Fruit fly (Drosophila melanogaster) whole organism, pupa: ENCODE results near the gene CG33723.

Experiments used
- CG10348 ChIP-seq: fragments of 200-800 bp; sonication (Bioruptor generic); IDR thresholded peaks from 2 replicates; pipeline ENCODE4 v1.3.6; 2022; ENCODE audit warnings: missing biosample characterization, missing genetic modification characterization
- CG12605 ChIP-seq: fragments of 200-800 bp; sonication (Bioruptor generic); IDR thresholded peaks from 2 replicates; pipeline ENCODE4 v1.3.6; 2022; ENCODE audit warnings: missing biosample characterization, missing genetic modification characterization
- CG13204 ChIP-seq: fragments of 200-800 bp; sonication (Bioruptor generic); optimal IDR thresholded peaks from 2 replicates; lab custom pipeline; 2018; ENCODE audit warnings: missing biosample characterization, mild to moderate bottlenecking, missing genetic modification characterization, moderate library complexity
- CG14655 ChIP-seq: fragments of 200-800 bp; sonication (Bioruptor generic); optimal IDR thresholded peaks from 3 replicates; lab custom pipeline; 2017; ENCODE audit warnings: mild to moderate bottlenecking, missing biosample characterization, missing genetic modification reagents, missing genetic modification characterization
- CG15710 ChIP-seq: fragments of 200-800 bp; sonication (Bioruptor generic); optimal IDR thresholded peaks from 2 replicates; lab custom pipeline; 2018; ENCODE audit warnings: missing biosample characterization, mild to moderate bottlenecking, missing genetic modification characterization, moderate library complexity
- CG17806 ChIP-seq: fragments of 200-800 bp; sonication (Bioruptor generic); optimal IDR thresholded peaks from 2 replicates; lab custom pipeline; 2018; ENCODE audit warnings: missing biosample characterization, mild to moderate bottlenecking, missing genetic modification characterization, moderate library complexity
- CG32121 ChIP-seq: fragments of 200-800 bp; sonication (Bioruptor generic); IDR thresholded peaks from 2 replicates; pipeline ENCODE4 v1.3.6; 2022; ENCODE audit warnings: missing biosample characterization, missing genetic modification characterization
- CG34367 ChIP-seq: fragments of 200-800 bp; sonication (Bioruptor generic); optimal IDR thresholded peaks from 2 replicates; lab custom pipeline; 2018; ENCODE audit warnings: missing biosample characterization, mild to moderate bottlenecking, missing genetic modification characterization
- CG4496 ChIP-seq: fragments of 200-800 bp; sonication (Bioruptor generic); IDR thresholded peaks from 3 replicates; pipeline ENCODE4 v1.3.6; 2022; ENCODE audit warnings: missing biosample characterization, missing genetic modification characterization
- CG8159 ChIP-seq: fragments of 200-800 bp; sonication (Bioruptor generic); optimal IDR thresholded peaks from 3 replicates; lab custom pipeline; 2018; ENCODE audit warnings: missing biosample characterization, mild to moderate bottlenecking, missing genetic modification characterization, moderate library complexity
- CG8301 ChIP-seq: fragments of 200-800 bp; sonication (Bioruptor generic); optimal IDR thresholded peaks from 2 replicates; lab custom pipeline; 2018; ENCODE audit warnings: missing biosample characterization, mild to moderate bottlenecking, missing genetic modification characterization
- CG9948 ChIP-seq: fragments of 200-800 bp; sonication (Bioruptor generic); optimal IDR thresholded peaks from 2 replicates; lab custom pipeline; 2018; ENCODE audit warnings: missing biosample characterization, mild to moderate bottlenecking, missing genetic modification characterization, moderate library complexity
- D1 ChIP-seq: fragments of 200-800 bp; sonication (Bioruptor generic); optimal IDR thresholded peaks from 2 replicates; lab custom pipeline; 2018; ENCODE audit warnings: missing biosample characterization, mild to moderate bottlenecking, missing genetic modification characterization, moderate library complexity
- EcR ChIP-seq: fragments of 200-800 bp; sonication (Bioruptor generic); optimal IDR thresholded peaks from 3 replicates; lab custom pipeline; 2019; ENCODE audit warnings: missing biosample characterization, missing genetic modification characterization, mild to moderate bottlenecking, moderate library complexity, missing genetic modification reagents
- Ets98B ChIP-seq: fragments of 200-800 bp; sonication (Bioruptor generic); IDR thresholded peaks from 2 replicates; pipeline ENCODE4 v1.3.6; 2022; ENCODE audit warnings: missing biosample characterization, missing genetic modification characterization
- Pif1A ChIP-seq: fragments of 200-800 bp; sonication (Bioruptor generic); optimal IDR thresholded peaks from 3 replicates; lab custom pipeline; 2016; ENCODE audit warnings: missing biosample characterization, missing genetic modification characterization
- Pif1B ChIP-seq: fragments of 200-800 bp; sonication (Bioruptor generic); optimal IDR thresholded peaks from 3 replicates; lab custom pipeline; 2016; ENCODE audit warnings: missing biosample characterization, missing genetic modification characterization
- Snoo ChIP-seq: fragments of 200-800 bp; sonication (Bioruptor generic); optimal IDR thresholded peaks from 3 replicates; lab custom pipeline; 2017; ENCODE audit warnings: missing biosample characterization, mild to moderate bottlenecking, missing genetic modification characterization, inconsistent platforms
- fd96Ca ChIP-seq: fragments of 200-800 bp; sonication (Bioruptor generic); IDR thresholded peaks from 3 replicates; pipeline ENCODE4 v1.3.6; 2022; ENCODE audit warnings: missing biosample characterization, missing genetic modification characterization
- gl ChIP-seq: fragments of 200-800 bp; sonication (Bioruptor generic); optimal IDR thresholded peaks from 2 replicates; lab custom pipeline; 2018; ENCODE audit warnings: missing biosample characterization, mild to moderate bottlenecking, missing genetic modification characterization
- rn ChIP-seq: fragments of 200-800 bp; sonication (Bioruptor generic); IDR thresholded peaks from 2 replicates; pipeline ENCODE4 v1.3.6; 2022; ENCODE audit warnings: missing biosample characterization, missing genetic modification characterization

The CG33723 gene

dm6 chr2L:9440640-9441039 is at the start of gene CG33723:
TSS of gene CG33723 (minus strand) at chr2L:9440740.
- TF ChIP-seq gl (tag; lab: Kevin White, UChicago) (no peak), CG13204 (GFP tag; lab: Kevin White, UChicago) (no peak), CG8159 (tag; lab: Kevin White, UChicago) (no peak), CG9948 (no peak), CG10348 (no peak), Pif1B (no peak), CG15710 (tag; lab: Kevin White, UChicago) (no peak), CG12605 (no peak)

- TF ChIP-seq Snoo (no peak), Pif1A (GFP tag; lab: Kevin White, UChicago) (peak; percentile 2), CG32121 (GFP tag; lab: Robert Waterston, UW) (no peak), rn (no peak), CG15710 (tag; lab: Kevin White, UChicago) (peak; percentile 19), CG14655 (GFP tag; lab: Kevin White, UChicago) (peak; percentile 36), CG9948 (peak; percentile 35), CG8159 (tag; lab: Kevin White, UChicago) (peak; percentile 33), gl (tag; lab: Kevin White, UChicago) (no peak), CG8301 (tag; lab: Kevin White, UChicago) (peak; percentile 15), CG17806 (peak; percentile 1)
Observed at dm6 chr2L:9487468-9487867, 46.9 kb upstream of the CG33723 start.

- TF ChIP-seq CG4496 (GFP tag; lab: Robert Waterston, UW) (no peak), Snoo (no peak), gl (tag; lab: Kevin White, UChicago) (no peak), Pif1B (no peak), EcR (GFP tag; lab: Kevin White, UChicago) (no peak), CG34367 (tag; lab: Kevin White, UChicago) (no peak), CG12605 (no peak), fd96Ca (GFP tag; lab: Robert Waterston, UW) (no peak), D1 (tag; lab: Kevin White, UChicago) (no peak)
Observed at dm6 chr2L:9467392-9467791, 26.9 kb upstream of the CG33723 start.

- no peak for TF ChIP-seq CG14655 (GFP tag; lab: Kevin White, UChicago)
- TF ChIP-seq CG8301 (tag; lab: Kevin White, UChicago) = no peak
- TF ChIP-seq CG17806 = no peak
- TF ChIP-seq Ets98B (GFP tag; lab: Robert Waterston, UW) = no peak
- TF ChIP-seq Pif1A (GFP tag; lab: Kevin White, UChicago) = no peak
- no peak for TF ChIP-seq fd96Ca (GFP tag; lab: Robert Waterston, UW)
- no peak for TF ChIP-seq CG13204 (GFP tag; lab: Kevin White, UChicago)
- no peak for TF ChIP-seq CG9948
- TF ChIP-seq CG12605 = no peak
- no peak for TF ChIP-seq Pif1B
- no peak for TF ChIP-seq gl (tag; lab: Kevin White, UChicago)
- TF ChIP-seq D1 (tag; lab: Kevin White, UChicago) = no peak
- TF ChIP-seq Snoo = no peak
- no peak for TF ChIP-seq CG15710 (tag; lab: Kevin White, UChicago)
- TF ChIP-seq, all 21 proteins: peak for 0
Observed at dm6 chr2L:9464455-9465063, 24.0 kb upstream of the CG33723 start.

dm6 chr2L:9460092-9460473 is 19.5 kb upstream of the CG33723 start:
- TF ChIP-seq gl (tag; lab: Kevin White, UChicago) = no peak

- TF ChIP-seq EcR (GFP tag; lab: Kevin White, UChicago) (peak; percentile 17), Pif1B (no peak)
Observed at dm6 chr2L:9459372-9460091, 19.0 kb upstream of the CG33723 start.

- TF ChIP-seq D1 (tag; lab: Kevin White, UChicago) (no peak), EcR (GFP tag; lab: Kevin White, UChicago) (peak; percentile 91)
- TF ChIP-seq, all 21 proteins: peak for 1
Observed at dm6 chr2L:9457865-9458264, 17.3 kb upstream of the CG33723 start.

dm6 chr2L:9457456-9457855 is 16.9 kb upstream of the CG33723 start:
- no peak for TF ChIP-seq Snoo
- TF ChIP-seq CG13204 (GFP tag; lab: Kevin White, UChicago) = no peak
- no peak for TF ChIP-seq CG12605
- TF ChIP-seq Pif1B = no peak
- TF ChIP-seq CG34367 (tag; lab: Kevin White, UChicago) = no peak
- TF ChIP-seq Pif1A (GFP tag; lab: Kevin White, UChicago) = no peak
- no peak for TF ChIP-seq CG8159 (tag; lab: Kevin White, UChicago)
- TF ChIP-seq fd96Ca (GFP tag; lab: Robert Waterston, UW) = no peak
- TF ChIP-seq CG4496 (GFP tag; lab: Robert Waterston, UW) = no peak
- TF ChIP-seq CG14655 (GFP tag; lab: Kevin White, UChicago) = no peak
- no peak for TF ChIP-seq CG15710 (tag; lab: Kevin White, UChicago)
- TF ChIP-seq CG32121 (GFP tag; lab: Robert Waterston, UW) = no peak
- TF ChIP-seq CG10348 = no peak
- TF ChIP-seq Ets98B (GFP tag; lab: Robert Waterston, UW) = no peak
- no peak for TF ChIP-seq CG8301 (tag; lab: Kevin White, UChicago)
- no peak for TF ChIP-seq EcR (GFP tag; lab: Kevin White, UChicago)
- TF ChIP-seq CG9948 = no peak
- no peak for TF ChIP-seq CG17806
- TF ChIP-seq gl (tag; lab: Kevin White, UChicago) = no peak
